Fruit fly (Drosophila melanogaster): Measurements from ENCODE around the gene CG13055.

- no peak for TF ChIP-seq salr (GFP tag; optimal IDR thresholded peaks at IDR 0.05)
- no peak for TF ChIP-seq CG11902 (GFP tag; optimal IDR thresholded peaks at IDR 0.05)
- no peak for TF ChIP-seq topi (GFP tag; optimal IDR thresholded peaks at IDR 0.05)
- TF ChIP-seq CG16779 (tag; optimal IDR thresholded peaks at IDR 0.05) = no peak
- no peak for TF ChIP-seq esn (GFP tag; optimal IDR thresholded peaks at IDR 0.05)
- TF ChIP-seq CG15336 (GFP tag; IDR thresholded peaks at IDR 0.05) = no peak
- TF ChIP-seq vri (GFP tag; optimal IDR thresholded peaks at IDR 0.05) = no peak
- TF ChIP-seq Gug (GFP tag; IDR thresholded peaks at IDR 0.05) = no peak
- no peak for TF ChIP-seq achi (GFP tag; optimal IDR thresholded peaks at IDR 0.05)
- no peak for TF ChIP-seq CG6854 (GFP tag; optimal IDR thresholded peaks at IDR 0.05)
- no peak for TF ChIP-seq cyc (GFP tag; optimal IDR thresholded peaks at IDR 0.05)
Observed at dm6 chr3L:16288322-16288721, 36.2 kb upstream of the CG13055 start, which contains the start of gene CG13046.

All from whole organism, prepupa.